Worm (Caenorhabditis elegans) whole organism, young adult: ENCODE data around the gene egl-27.

ENCODE experiments used
- B0019.2 ChIP-seq: fragments of 200-800 bp; sonication (Bioruptor generic); conservative IDR thresholded peaks from 2 replicates; pipeline ENCODE4 v1.3.6; 2022; ENCODE audit warnings: missing genetic modification reagents, missing genetic modification characterization, missing compliant biosample characterization
- B0336.3 ChIP-seq: fragments of 200-800 bp; sonication (Bioruptor generic); IDR thresholded peaks from 2 replicates; pipeline ENCODE4 v1.3.6; 2022; ENCODE audit warnings: missing genetic modification characterization, missing compliant biosample characterization
- C06A6.2 ChIP-seq: fragments of 200-800 bp; sonication (Bioruptor generic); conservative IDR thresholded peaks from 2 replicates; pipeline ENCODE4 v1.3.6; 2022; ENCODE audit warnings: missing genetic modification characterization, missing compliant biosample characterization
- F10E7.11 ChIP-seq: sonication (generic microtip); optimal IDR thresholded peaks from 2 replicates; lab custom pipeline; 2017; ENCODE audit warnings: mild to moderate bottlenecking, missing genetic modification characterization, moderate library complexity, missing compliant biosample characterization
- F22D6.2 ChIP-seq: sonication (generic microtip); optimal IDR thresholded peaks from 2 replicates; lab custom pipeline; 2016; ENCODE audit warnings: mild to moderate bottlenecking, missing genetic modification characterization, missing compliant biosample characterization
- F23B12.7 ChIP-seq: sonication (generic microtip); optimal IDR thresholded peaks from 2 replicates; lab custom pipeline; 2017; ENCODE audit warnings: missing genetic modification characterization, mild to moderate bottlenecking, missing compliant biosample characterization, antibody characterized with exemption, moderate library complexity; ENCODE audit not compliant: insufficient read depth
- F49E8.2 ChIP-seq: sonication (generic microtip); optimal IDR thresholded peaks from 3 replicates; lab custom pipeline; 2017; ENCODE audit warnings: missing genetic modification characterization, mild to moderate bottlenecking, missing compliant biosample characterization, antibody characterized with exemption, moderate library complexity; ENCODE audit not compliant: insufficient read depth
- K11D2.4 ChIP-seq: fragments of 200-800 bp; sonication (Bioruptor generic); IDR thresholded peaks from 2 replicates; pipeline ENCODE4 v1.3.6; 2022; ENCODE audit warnings: missing genetic modification reagents, missing genetic modification characterization, missing compliant biosample characterization
- K12H6.12 ChIP-seq: fragments of 200-800 bp; sonication (Bioruptor generic); optimal IDR thresholded peaks from 2 replicates; lab custom pipeline; 2018; ENCODE audit warnings: mild to moderate bottlenecking, missing genetic modification characterization, missing compliant biosample characterization
- T07F8.4 ChIP-seq: sonication (generic microtip); optimal IDR thresholded peaks from 2 replicates; lab custom pipeline; 2016; ENCODE audit warnings: mild to moderate bottlenecking, missing genetic modification characterization, moderate library complexity, missing compliant biosample characterization
- T26A5.8 ChIP-seq: sonication (generic microtip); optimal IDR thresholded peaks from 2 replicates; lab custom pipeline; 2016; ENCODE audit warnings: missing genetic modification characterization, missing compliant biosample characterization
- ZK185.1 ChIP-seq: sonication (generic microtip); optimal IDR thresholded peaks from 2 replicates; lab custom pipeline; 2016; ENCODE audit warnings: mild to moderate bottlenecking, missing genetic modification characterization, missing compliant biosample characterization; ENCODE audit not compliant: poor library complexity, severe bottlenecking
- ama-1 ChIP-seq, 3 experiments: fragments of 150-350 bp in 1 of 3; sonication (generic microtip) in 2 of 3; optimal IDR thresholded peaks; 2 replicates each; lab custom pipeline; 2014 to 2018; ENCODE audit warnings: missing biosample characterization in 2 of 3, missing genetic modification characterization in 2 of 3, missing genetic modification reagents in 2 of 3
- aptf-3 ChIP-seq: fragments of 200-800 bp; sonication (Bioruptor generic); IDR thresholded peaks from 2 replicates; pipeline ENCODE4 v1.3.6; 2022; ENCODE audit warnings: missing genetic modification characterization, missing compliant biosample characterization
- atf-7 ChIP-seq: sonication (generic microtip); optimal IDR thresholded peaks from 2 replicates; lab custom pipeline; 2017; ENCODE audit warnings: mild to moderate bottlenecking, missing genetic modification characterization, missing compliant biosample characterization
- attf-6 ChIP-seq: fragments of 200-800 bp; sonication (Bioruptor generic); IDR thresholded peaks from 2 replicates; pipeline ENCODE4 v1.3.6; 2022; ENCODE audit warnings: missing genetic modification reagents, missing genetic modification characterization, missing compliant biosample characterization
- bed-1 ChIP-seq: fragments of 200-800 bp; sonication (Bioruptor generic); IDR thresholded peaks from 2 replicates; pipeline ENCODE4 v1.3.6; 2022; ENCODE audit warnings: missing genetic modification reagents, missing genetic modification characterization, missing compliant biosample characterization
- bed-2 ChIP-seq: fragments of 200-800 bp; sonication (Bioruptor generic); IDR thresholded peaks from 2 replicates; pipeline ENCODE4 v1.3.6; 2022; ENCODE audit warnings: missing genetic modification reagents, missing genetic modification characterization, missing compliant biosample characterization
- ccch-3 ChIP-seq: fragments of 200-800 bp; sonication (Bioruptor generic); optimal IDR thresholded peaks from 2 replicates; lab custom pipeline; 2018; ENCODE audit warnings: mild to moderate bottlenecking, missing genetic modification characterization, missing compliant biosample characterization
- cebp-1 ChIP-seq, 2 experiments: fragments of 200-800 bp in 1 of 2; sonication (Bioruptor generic) in 1 of 2; sonication (generic microtip) in 1 of 2; IDR thresholded peaks in 1 of 2; optimal IDR thresholded peaks in 1 of 2; 2 replicates each; pipeline versions ENCODE4 v1.3.6 to Lab custom; 2017 to 2022; ENCODE audit warnings: missing compliant biosample characterization in 2 of 2, missing genetic modification characterization in 2 of 2, mild to moderate bottlenecking in 1 of 2, missing genetic modification reagents in 1 of 2, moderate library complexity in 1 of 2
- ceh-40 ChIP-seq: fragments of 200-800 bp; sonication (Bioruptor generic); IDR thresholded peaks from 2 replicates; pipeline ENCODE4 v1.3.6; 2022; ENCODE audit warnings: missing genetic modification characterization, missing compliant biosample characterization
- ceh-91 ChIP-seq: fragments of 200-800 bp; sonication (Bioruptor generic); IDR thresholded peaks from 2 replicates; pipeline ENCODE4 v1.3.6; 2022; ENCODE audit warnings: missing genetic modification reagents, missing genetic modification characterization, missing compliant biosample characterization
- die-1 ChIP-seq: sonication (generic microtip); optimal IDR thresholded peaks from 2 replicates; lab custom pipeline; 2016; ENCODE audit warnings: missing genotype, mild to moderate bottlenecking, missing genetic modification characterization, missing compliant biosample characterization
- efl-1 ChIP-seq: fragments of 150-350 bp; optimal IDR thresholded peaks from 2 replicates; lab custom pipeline; 2014; ENCODE audit warnings: missing biosample characterization, missing genetic modification reagents, missing genetic modification characterization
- egrh-3 ChIP-seq: fragments of 200-800 bp; sonication (Bioruptor generic); IDR thresholded peaks from 2 replicates; pipeline ENCODE4 v1.3.6; 2022; ENCODE audit warnings: missing genetic modification reagents, missing genetic modification characterization, missing compliant biosample characterization
- ekl-4 ChIP-seq: fragments of 200-800 bp; sonication (Bioruptor generic); IDR thresholded peaks from 2 replicates; pipeline ENCODE4 v1.3.6; 2022; ENCODE audit warnings: missing genetic modification reagents, missing genetic modification characterization, missing compliant biosample characterization
- ets-4 ChIP-seq: fragments of 200-800 bp; sonication (Bioruptor generic); optimal IDR thresholded peaks from 2 replicates; lab custom pipeline; 2018; ENCODE audit warnings: mild to moderate bottlenecking, missing genetic modification characterization, missing compliant biosample characterization
- fkh-3 ChIP-seq: sonication (generic microtip); optimal IDR thresholded peaks from 2 replicates; lab custom pipeline; 2016; ENCODE audit warnings: mild to moderate bottlenecking, missing genetic modification characterization, missing compliant biosample characterization
- lag-1 ChIP-seq: fragments of 200-800 bp; sonication (Bioruptor generic); IDR thresholded peaks from 2 replicates; pipeline ENCODE4 v1.3.6; 2022; ENCODE audit warnings: missing genetic modification reagents, missing genetic modification characterization, missing compliant biosample characterization
- let-526 ChIP-seq: fragments of 200-800 bp; sonication (Bioruptor generic); IDR thresholded peaks from 2 replicates; pipeline ENCODE4 v1.3.6; 2022; ENCODE audit warnings: missing genetic modification reagents, missing genetic modification characterization, missing compliant biosample characterization
- lsy-27 ChIP-seq: sonication (generic microtip); optimal IDR thresholded peaks from 2 replicates; lab custom pipeline; 2017; ENCODE audit warnings: missing genetic modification characterization, mild to moderate bottlenecking, missing compliant biosample characterization, antibody characterized with exemption, missing genotype, borderline replicate concordance; ENCODE audit not compliant: insufficient read depth
- madf-8 ChIP-seq: fragments of 200-800 bp; sonication (Bioruptor generic); conservative IDR thresholded peaks from 2 replicates; pipeline ENCODE4 v1.3.6; 2022; ENCODE audit warnings: missing genetic modification reagents, missing genetic modification characterization, missing compliant biosample characterization
- mel-28 ChIP-seq: sonication (generic microtip); optimal IDR thresholded peaks from 2 replicates; lab custom pipeline; 2016; ENCODE audit warnings: borderline replicate concordance, mild to moderate bottlenecking, missing genetic modification characterization, missing compliant biosample characterization
- mxl-1 ChIP-seq: sonication (generic microtip); optimal IDR thresholded peaks from 2 replicates; lab custom pipeline; 2016; ENCODE audit warnings: missing genetic modification characterization, missing compliant biosample characterization
- nfya-1 ChIP-seq: sonication (generic microtip); optimal IDR thresholded peaks from 2 replicates; lab custom pipeline; 2017; ENCODE audit warnings: antibody characterized with exemption, missing compliant biosample characterization, missing genetic modification characterization, borderline replicate concordance; ENCODE audit not compliant: insufficient read depth
- nhr-27 ChIP-seq: fragments of 200-800 bp; sonication (Bioruptor generic); optimal IDR thresholded peaks from 2 replicates; lab custom pipeline; 2018; ENCODE audit warnings: mild to moderate bottlenecking, missing genetic modification characterization, moderate library complexity, missing compliant biosample characterization
- nhr-90 ChIP-seq: sonication (generic microtip); optimal IDR thresholded peaks from 2 replicates; lab custom pipeline; 2016; ENCODE audit warnings: missing genotype, mild to moderate bottlenecking, missing genetic modification characterization, missing compliant biosample characterization
- rec-8 ChIP-seq, 2 experiments: sonication (generic microtip); optimal IDR thresholded peaks; 2 replicates each; lab custom pipeline; 2016; ENCODE audit warnings: mild to moderate bottlenecking in 2 of 2, missing genetic modification characterization in 2 of 2, missing genetic modification reagents in 2 of 2, missing genotype in 2 of 2, missing biosample characterization in 1 of 2, missing compliant biosample characterization in 1 of 2, moderate library complexity in 1 of 2
- snpc-1.1 ChIP-seq: sonication (generic microtip); optimal IDR thresholded peaks from 2 replicates; lab custom pipeline; 2017; ENCODE audit warnings: missing genetic modification characterization, mild to moderate bottlenecking, missing compliant biosample characterization, antibody characterized with exemption, moderate library complexity, missing genotype, missing genetic modification reagents; ENCODE audit not compliant: insufficient read depth
- somi-1 ChIP-seq: fragments of 200-800 bp; sonication (Bioruptor generic); optimal IDR thresholded peaks from 2 replicates; lab custom pipeline; 2018; ENCODE audit warnings: mild to moderate bottlenecking, missing genetic modification characterization, missing compliant biosample characterization
- xnd-1 ChIP-seq: sonication (generic microtip); optimal IDR thresholded peaks from 2 replicates; lab custom pipeline; 2016; ENCODE audit warnings: missing genotype, missing genetic modification reagents, missing genetic modification characterization, missing compliant biosample characterization
- zfh-2 ChIP-seq: fragments of 200-800 bp; sonication (Bioruptor generic); conservative IDR thresholded peaks from 2 replicates; pipeline ENCODE4 v1.3.6; 2022; ENCODE audit warnings: missing genetic modification reagents, missing genetic modification characterization, missing compliant biosample characterization
- ztf-18 ChIP-seq: sonication (generic microtip); optimal IDR thresholded peaks from 2 replicates; lab custom pipeline; 2016; ENCODE audit warnings: missing genotype, mild to moderate bottlenecking, missing genetic modification characterization, missing compliant biosample characterization
- ztf-25 ChIP-seq: fragments of 200-800 bp; sonication (Bioruptor generic); IDR thresholded peaks from 2 replicates; pipeline ENCODE4 v1.3.6; 2022; ENCODE audit warnings: missing genetic modification reagents, missing genetic modification characterization, missing compliant biosample characterization
- ztf-26 ChIP-seq: sonication (generic microtip); optimal IDR thresholded peaks from 2 replicates; lab custom pipeline; 2017; ENCODE audit warnings: missing genetic modification characterization, missing compliant biosample characterization
- ztf-3 ChIP-seq: fragments of 200-800 bp; sonication (Bioruptor generic); optimal IDR thresholded peaks from 2 replicates; lab custom pipeline; 2018; ENCODE audit warnings: mild to moderate bottlenecking, missing genetic modification characterization, missing compliant biosample characterization
- ztf-6 ChIP-seq: fragments of 200-800 bp; sonication (Bioruptor generic); IDR thresholded peaks from 2 replicates; pipeline ENCODE4 v1.3.6; 2022; ENCODE audit warnings: missing genetic modification reagents, missing genetic modification characterization, missing compliant biosample characterization

egl-27 gene

DNA sequence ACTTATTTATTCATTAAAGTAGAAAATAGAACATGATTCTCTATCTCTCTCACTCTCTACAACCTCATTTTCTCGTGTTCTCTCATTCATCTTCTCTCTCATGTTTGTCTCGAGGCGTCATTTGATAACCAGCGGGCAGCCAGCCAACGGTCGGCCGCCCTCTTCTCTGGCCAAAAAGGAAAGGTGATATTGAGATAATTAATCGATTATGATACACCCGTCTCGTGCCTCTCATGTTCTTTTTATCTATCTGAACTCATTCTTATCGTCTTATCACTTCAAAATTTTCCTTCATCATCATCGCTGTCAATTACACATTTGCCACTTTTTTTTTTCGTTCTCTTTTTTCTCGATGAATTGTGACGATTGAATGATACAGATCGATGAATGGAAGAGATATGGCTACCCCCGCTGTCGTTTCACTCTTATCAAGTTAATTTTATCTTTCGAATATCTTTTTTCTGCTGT lies 7.9 kb downstream of the egl-27 start:
- TF ChIP-seq F49E8.2 (tag; lab: Kevin White, UChicago) (no peak), ccch-3 (no peak), zfh-2 (GFP tag; lab: Robert Waterston, UW) (peak; percentile 62; the same call in 1 of the 2 replicates), mxl-1 (tag; lab: Kevin White, UChicago) (no peak), K12H6.12 (tag; lab: Kevin White, UChicago) (no peak), ztf-3 (GFP tag; lab: Kevin White, UChicago) (peak; percentile 28), F23B12.7 (tag; lab: Kevin White, UChicago) (peak; percentile 5), aptf-3 (GFP tag; lab: Robert Waterston, UW) (no peak), K11D2.4 (GFP tag; lab: Robert Waterston, UW) (peak; percentile 51), somi-1 (GFP tag; lab: Kevin White, UChicago) (peak; percentile 85), egrh-3 (no peak), ama-1 (optimal IDR thresholded peaks at IDR 0.05; lab: Kevin White, UChicago) (no peak), ama-1 (GFP tag; optimal IDR thresholded peaks at IDR 0.05; lab: Kevin White, UChicago) (no peak), attf-6 (no peak), T26A5.8 (tag; lab: Kevin White, UChicago) (no peak), ztf-6 (GFP tag; lab: Robert Waterston, UW) (no peak), madf-8 (no peak), nhr-90 (peak; percentile 77), ztf-26 (tag; lab: Kevin White, UChicago) (peak; percentile 87), ceh-40 (GFP tag; lab: Robert Waterston, UW) (no peak), fkh-3 (no peak), xnd-1 (tag; lab: Kevin White, UChicago) (no peak), lag-1 (GFP tag; lab: Robert Waterston, UW) (no peak), F10E7.11 (tag; lab: Kevin White, UChicago) (no peak), ztf-18 (tag; lab: Kevin White, UChicago) (no peak), ZK185.1 (tag; lab: Kevin White, UChicago) (no peak), nhr-27 (no peak), efl-1 (GFP tag; lab: Kevin White, UChicago) (no peak), atf-7 (tag; lab: Kevin White, UChicago) (peak; percentile 95), mel-28 (no peak), bed-2 (no peak), ekl-4 (GFP tag; lab: Robert Waterston, UW) (peak; percentile 69; the same call in 1 of the 2 replicates), B0019.2 (GFP tag; lab: Robert Waterston, UW) (no peak), ets-4 (GFP tag; lab: Kevin White, UChicago) (peak; percentile 79), lsy-27 (tag; lab: Kevin White, UChicago) (no peak), C06A6.2 (GFP tag; lab: Robert Waterston, UW) (peak; percentile 74), snpc-1.1 (tag; lab: Kevin White, UChicago) (no peak), T07F8.4 (no peak), cebp-1 (GFP tag; IDR thresholded peaks at IDR 0.05; lab: Robert Waterston, UW) (no peak), cebp-1 (tag; optimal IDR thresholded peaks at IDR 0.05; lab: Kevin White, UChicago) (peak; percentile 79), die-1 (tag; lab: Kevin White, UChicago) (peak; percentile 60), F22D6.2 (tag; lab: Kevin White, UChicago) (peak; percentile 73), bed-1 (no peak), ztf-25 (no peak), B0336.3 (GFP tag; lab: Robert Waterston, UW) (peak; percentile 92), rec-8 (tag; optimal IDR thresholded peaks at IDR 0.05; lab: Kevin White, UChicago) (no peak), let-526 (no peak), nfya-1 (no peak), ceh-91 (GFP tag; lab: Robert Waterston, UW) (no peak)
